Worm (Caenorhabditis elegans) whole organism, mixed stage, embryonic: ENCODE measurements around the gene acr-17.

Source experiments
- cnd-1 ChIP-seq: fragments of 200-800 bp; sonication (Bioruptor generic); optimal IDR thresholded peaks from 2 replicates; lab custom pipeline; 2018; ENCODE audit warnings: mild to moderate bottlenecking, missing genetic modification characterization, missing compliant biosample characterization
- snpc-4 ChIP-seq: fragments of 150-350 bp; optimal IDR thresholded peaks from 2 replicates; lab custom pipeline; 2014; ENCODE audit warnings: missing biosample characterization, missing genetic modification characterization
- ztf-11 ChIP-seq: fragments of 150-350 bp; optimal IDR thresholded peaks from 2 replicates; lab custom pipeline; 2014; ENCODE audit warnings: missing biosample characterization, missing genetic modification characterization

DNA sequence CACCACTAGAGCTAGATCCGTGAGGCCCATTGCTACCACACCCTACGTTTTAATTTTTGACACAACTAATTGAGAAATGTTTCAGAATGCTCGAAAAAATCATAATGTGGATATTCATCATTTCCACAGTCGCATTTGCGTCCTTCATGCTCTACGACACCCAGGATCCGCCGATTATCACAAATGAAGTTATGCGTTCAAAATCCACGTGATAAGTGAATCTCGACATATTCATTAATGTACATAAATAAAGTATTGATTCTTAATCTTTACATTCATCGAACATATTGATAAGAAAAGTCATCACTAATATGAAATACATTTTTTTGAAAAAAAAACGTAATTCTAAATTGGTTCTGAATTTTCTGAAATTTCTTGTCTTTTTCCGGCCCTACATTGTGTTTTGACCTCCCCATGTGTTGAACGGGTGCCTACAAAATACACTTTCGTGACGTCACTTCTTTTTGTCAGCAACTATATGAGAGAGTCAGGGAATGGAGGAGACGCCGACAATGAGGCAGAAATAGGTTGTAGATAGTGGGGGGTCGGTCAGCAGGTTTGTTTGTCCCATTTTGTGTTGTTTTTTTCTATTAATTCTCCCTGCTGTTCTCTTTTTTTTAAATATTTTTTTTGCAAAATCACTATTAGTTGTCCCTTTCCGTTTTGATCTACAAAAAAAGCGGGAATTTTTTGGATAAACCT is 6.7 kb downstream of the acr-17 start, which contains the start of gene F53E10.1:
- no peak for TF ChIP-seq snpc-4 (tag; lab: Kevin White, UChicago)
- no peak for TF ChIP-seq ztf-11 (tag; lab: Kevin White, UChicago)
- TF ChIP-seq cnd-1 (tag; lab: Kevin White, UChicago) = no peak
